Worm (Caenorhabditis elegans) whole organism, early embryonic: ENCODE data around the gene mlt-3.

ENCODE experiments used
- B0310.2 ChIP-seq: sonication (generic microtip); optimal IDR thresholded peaks from 2 replicates; lab custom pipeline; 2016; ENCODE audit warnings: mild to moderate bottlenecking, missing genetic modification characterization, missing compliant biosample characterization
- F13C5.2 ChIP-seq: sonication (generic microtip); optimal IDR thresholded peaks from 2 replicates; lab custom pipeline; 2017; ENCODE audit warnings: mild to moderate bottlenecking, missing genetic modification characterization, inconsistent platforms, missing compliant biosample characterization
- ama-1 ChIP-seq: fragments of 150-350 bp; optimal IDR thresholded peaks from 2 replicates; lab custom pipeline; 2014
- hnd-1 ChIP-seq: sonication (generic microtip); optimal IDR thresholded peaks from 2 replicates; lab custom pipeline; 2016; ENCODE audit warnings: missing genetic modification characterization, missing compliant biosample characterization
- pes-1 ChIP-seq: fragments of 200-800 bp; sonication (Bioruptor generic); IDR thresholded peaks from 2 replicates; pipeline ENCODE4 v1.3.6; 2022; ENCODE audit warnings: missing genetic modification reagents, missing genetic modification characterization, missing compliant biosample characterization
- scrt-1 ChIP-seq: fragments of 200-800 bp; sonication (Bioruptor generic); IDR thresholded peaks from 2 replicates; pipeline ENCODE4 v1.3.6; 2022; ENCODE audit warnings: missing genetic modification characterization, missing compliant biosample characterization
- sea-1 ChIP-seq: fragments of 200-800 bp; sonication (Bioruptor generic); conservative IDR thresholded peaks from 2 replicates; pipeline ENCODE4 v1.3.6; 2022; ENCODE audit warnings: missing genetic modification characterization, missing compliant biosample characterization
- tbx-11 ChIP-seq: fragments of 200-800 bp; sonication (Bioruptor generic); IDR thresholded peaks from 2 replicates; pipeline ENCODE4 v1.3.6; 2022; ENCODE audit warnings: missing genetic modification characterization, missing compliant biosample characterization
- tbx-37 ChIP-seq: fragments of 200-800 bp; sonication (Bioruptor generic); conservative IDR thresholded peaks from 2 replicates; pipeline ENCODE4 v1.3.6; 2022; ENCODE audit warnings: missing genetic modification reagents, missing genetic modification characterization, missing compliant biosample characterization

DNA sequence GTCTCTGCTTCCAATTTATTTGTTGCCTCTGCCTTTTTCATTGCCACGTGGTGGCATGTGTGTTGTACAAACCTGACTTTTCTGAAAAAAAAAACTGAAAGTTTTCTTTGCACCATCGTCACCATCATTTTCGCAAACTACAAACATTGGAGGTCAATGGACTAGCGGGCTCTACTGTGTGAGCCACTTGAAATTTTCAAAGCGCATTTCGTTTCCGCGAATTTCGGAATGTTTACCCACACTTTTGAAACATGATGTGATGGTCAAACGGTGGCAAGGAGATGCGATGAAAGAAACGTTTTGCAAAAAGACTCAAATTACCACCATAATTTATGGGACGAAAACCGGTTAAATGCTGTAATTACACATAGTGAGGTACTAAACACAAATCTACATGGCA, 19.0 kb downstream of the mlt-3 start:
- TF ChIP-seq ama-1 (lab: Kevin White, UChicago), result no peak
- TF ChIP-seq pes-1 (GFP tag; lab: Robert Waterston, UW), result no peak
- no peak for TF ChIP-seq F13C5.2 (tag; lab: Kevin White, UChicago)
- TF ChIP-seq tbx-37 (GFP tag; lab: Robert Waterston, UW), result no peak
- TF ChIP-seq hnd-1, result no peak
- TF ChIP-seq sea-1, result no peak
- TF ChIP-seq B0310.2 (tag; lab: Kevin White, UChicago), result no peak
- TF ChIP-seq tbx-11 (GFP tag; lab: Robert Waterston, UW), result no peak
- TF ChIP-seq scrt-1 (GFP tag; lab: Robert Waterston, UW), result no peak
